Fruit fly (Drosophila melanogaster): ENCODE measurements around the gene Cpsf6.

The Cpsf6 gene

dm6 chr3L:8315141-8315816 lies at the start of gene Cpsf6:
Gene Cpsf6, minus strand, starts transcription at chr3L:8315502.
- TF ChIP-seq foxo (GFP tag; optimal IDR thresholded peaks at IDR 0.05) = peak in 1 of 2 experiments; percentile 24
- no peak for TF ChIP-seq fru (GFP tag; optimal IDR thresholded peaks at IDR 0.05)
- no peak for TF ChIP-seq GATAd (GFP tag; optimal IDR thresholded peaks at IDR 0.05)
- TF ChIP-seq Dfd (GFP tag; optimal IDR thresholded peaks at IDR 0.05) = no peak
- TF ChIP-seq sage (GFP tag; optimal IDR thresholded peaks at IDR 0.05) = no peak
- no peak for TF ChIP-seq dmrt93B (GFP tag; optimal IDR thresholded peaks at IDR 0.05)
- TF ChIP-seq psq (GFP tag; optimal IDR thresholded peaks at IDR 0.05) = no peak
- peak; percentile 21 for TF ChIP-seq br (GFP tag; optimal IDR thresholded peaks at IDR 0.05)
- no peak for TF ChIP-seq dsf (GFP tag; optimal IDR thresholded peaks at IDR 0.05; ENCODE audit: borderline replicate concordance)
- no peak for TF ChIP-seq OdsH (GFP tag; optimal IDR thresholded peaks at IDR 0.05)
- peak; percentile 86 for TF ChIP-seq jim (GFP tag; optimal IDR thresholded peaks at IDR 0.05)
- peak; percentile 18 for TF ChIP-seq ey (GFP tag; optimal IDR thresholded peaks at IDR 0.05)
- no peak for TF ChIP-seq CG32264 (GFP tag; optimal IDR thresholded peaks at IDR 0.05)
- TF ChIP-seq Rel (GFP tag; optimal IDR thresholded peaks at IDR 0.05) = no peak
- TF ChIP-seq Rel (tag; optimal IDR thresholded peaks at IDR 0.05) = no peak
- no peak for TF ChIP-seq pan (optimal IDR thresholded peaks at IDR 0.05)
- no peak for TF ChIP-seq Myc (optimal IDR thresholded peaks at IDR 0.05)
- TF ChIP-seq usp (GFP tag; optimal IDR thresholded peaks at IDR 0.05) = no peak
- no peak for TF ChIP-seq Hr78 (GFP tag; optimal IDR thresholded peaks at IDR 0.05)
- no peak for TF ChIP-seq lola (GFP tag; optimal IDR thresholded peaks at IDR 0.05)
- TF ChIP-seq Dif (GFP tag; optimal IDR thresholded peaks at IDR 0.05; ENCODE audit: partially characterized antibody) = no peak
- peak; percentile 14 for TF ChIP-seq N (GFP tag; optimal IDR thresholded peaks at IDR 0.05)
- TF ChIP-seq tai (GFP tag; optimal IDR thresholded peaks at IDR 0.05) = no peak
- TF ChIP-seq woc (GFP tag; optimal IDR thresholded peaks at IDR 0.05) = no peak
- peak; percentile 10 for TF ChIP-seq rgr (GFP tag; optimal IDR thresholded peaks at IDR 0.05)
- no peak for TF ChIP-seq Hr83 (GFP tag; optimal IDR thresholded peaks at IDR 0.05; ENCODE audit: poor library complexity, severe bottlenecking)
- peak; percentile 50 for TF ChIP-seq sv (GFP tag; optimal IDR thresholded peaks at IDR 0.05)
- peak; percentile 9 for TF ChIP-seq Sp1 (GFP tag; optimal IDR thresholded peaks at IDR 0.05)
- peak; percentile 68 for TF ChIP-seq brk (GFP tag; optimal IDR thresholded peaks at IDR 0.05)
- peak; percentile 40 for TF ChIP-seq h (GFP tag; optimal IDR thresholded peaks at IDR 0.05)
- TF ChIP-seq Vsx2 (GFP tag; optimal IDR thresholded peaks at IDR 0.05; ENCODE audit: partially characterized antibody) = no peak
- TF ChIP-seq Mio (GFP tag; optimal IDR thresholded peaks at IDR 0.05) = no peak
- peak; percentile 30 for TF ChIP-seq CG9705 (GFP tag; optimal IDR thresholded peaks at IDR 0.05)
- TF ChIP-seq HLH106 (tag; optimal IDR thresholded peaks at IDR 0.05) = peak; percentile 62
- peak; percentile 28 for TF ChIP-seq Jra (GFP tag; optimal IDR thresholded peaks at IDR 0.05)
- no peak for TF ChIP-seq Abd-B (GFP tag; optimal IDR thresholded peaks at IDR 0.05)
- no peak for TF ChIP-seq dl (GFP tag; optimal IDR thresholded peaks at IDR 0.05; ENCODE audit: insufficient read depth in 1 of 2, partially characterized antibody in 2 of 2)
- peak; percentile 46 for TF ChIP-seq Hnf4 (GFP tag; optimal IDR thresholded peaks at IDR 0.05)
- TF ChIP-seq CrebA (GFP tag; optimal IDR thresholded peaks at IDR 0.05; ENCODE audit: borderline replicate concordance) = no peak

- TF ChIP-seq Myc (optimal IDR thresholded peaks at IDR 0.05) (no peak), Dif (GFP tag; optimal IDR thresholded peaks at IDR 0.05; ENCODE audit: partially characterized antibody) (no peak), GATAd (GFP tag; optimal IDR thresholded peaks at IDR 0.05) (no peak), Abd-B (GFP tag; optimal IDR thresholded peaks at IDR 0.05) (no peak), rgr (GFP tag; optimal IDR thresholded peaks at IDR 0.05) (no peak), Vsx2 (GFP tag; optimal IDR thresholded peaks at IDR 0.05; ENCODE audit: partially characterized antibody) (no peak)
These were observed 48.0 kb upstream of the Cpsf6 start for dm6 chr3L:8363266-8363665.
